Fruit fly (Drosophila melanogaster) whole organism, embryonic: ENCODE measurements around the gene IM33.
A peak's percentile ranks its signal among the peaks of the same experiment; 100 is the strongest.

Experiments
- ATbp ChIP-seq: fragments of 200-800 bp; sonication (Bioruptor generic); optimal IDR thresholded peaks from 2 replicates; lab custom pipeline; 2017; ENCODE audit warnings: missing biosample characterization, mild to moderate bottlenecking, missing genetic modification characterization, missing genetic modification reagents
- Ada2b ChIP-seq: fragments of 200-800 bp; sonication (Bioruptor generic); IDR thresholded peaks from 2 replicates; pipeline ENCODE4 v1.3.6; 2022; ENCODE audit warnings: missing biosample characterization, missing genetic modification characterization
- Aef1 ChIP-seq: fragments of 200-800 bp; sonication (Bioruptor generic); IDR thresholded peaks from 3 replicates; pipeline ENCODE4 v1.3.6; 2022; ENCODE audit warnings: missing biosample characterization, missing genetic modification characterization
- Asciz ChIP-seq: fragments of 200-800 bp; sonication (Bioruptor generic); optimal IDR thresholded peaks from 2 replicates; lab custom pipeline; 2017; ENCODE audit warnings: missing biosample characterization, mild to moderate bottlenecking, missing genetic modification characterization, missing genetic modification reagents
- Atf6 ChIP-seq: fragments of 200-800 bp; sonication (Bioruptor generic); IDR thresholded peaks from 2 replicates; pipeline ENCODE4 v1.3.6; 2022; ENCODE audit warnings: missing biosample characterization, missing genetic modification characterization
- CG10267 ChIP-seq: fragments of 200-800 bp; sonication (Bioruptor generic); optimal IDR thresholded peaks from 2 replicates; lab custom pipeline; 2018; ENCODE audit warnings: missing biosample characterization, mild to moderate bottlenecking, missing genetic modification characterization, moderate library complexity
- CG10274 ChIP-seq: fragments of 200-800 bp; sonication (Bioruptor generic); optimal IDR thresholded peaks from 3 replicates; lab custom pipeline; 2017; ENCODE audit warnings: missing biosample characterization, mild to moderate bottlenecking, missing genetic modification characterization
- CG10543 ChIP-seq: fragments of 200-800 bp; sonication (Bioruptor generic); optimal IDR thresholded peaks from 3 replicates; lab custom pipeline; 2017; ENCODE audit warnings: missing biosample characterization, mild to moderate bottlenecking, missing genetic modification characterization, moderate library complexity
- CG13123 ChIP-seq: fragments of 200-800 bp; sonication (Bioruptor generic); optimal IDR thresholded peaks from 2 replicates; lab custom pipeline; 2016; ENCODE audit warnings: missing biosample characterization, missing genetic modification characterization
- CG13624 ChIP-seq: fragments of 200-800 bp; sonication (Bioruptor generic); optimal IDR thresholded peaks from 2 replicates; lab custom pipeline; 2016; ENCODE audit warnings: missing biosample characterization, missing genetic modification characterization
- CG15073 ChIP-seq: fragments of 200-800 bp; sonication (Bioruptor generic); optimal IDR thresholded peaks from 2 replicates; lab custom pipeline; 2016; ENCODE audit warnings: missing biosample characterization, missing genetic modification characterization
- CG1647 ChIP-seq: fragments of 200-800 bp; sonication (Bioruptor generic); optimal IDR thresholded peaks from 3 replicates; lab custom pipeline; 2016; ENCODE audit warnings: missing biosample characterization, missing genetic modification characterization
- CG17802 ChIP-seq: fragments of 200-800 bp; sonication (Bioruptor generic); optimal IDR thresholded peaks from 2 replicates; lab custom pipeline; 2018; ENCODE audit warnings: missing biosample characterization, mild to moderate bottlenecking, missing genetic modification characterization, moderate library complexity
- CG2678 ChIP-seq: fragments of 200-800 bp; sonication (Bioruptor generic); optimal IDR thresholded peaks from 3 replicates; lab custom pipeline; 2019; ENCODE audit warnings: missing biosample characterization, mild to moderate bottlenecking, missing genetic modification characterization, moderate library complexity
- CG2875 ChIP-seq: fragments of 200-800 bp; sonication (Bioruptor generic); optimal IDR thresholded peaks from 2 replicates; lab custom pipeline; 2017; ENCODE audit warnings: missing biosample characterization, mild to moderate bottlenecking, missing genetic modification characterization, missing genetic modification reagents
- CG31224 ChIP-seq: fragments of 200-800 bp; sonication (Bioruptor generic); IDR thresholded peaks from 2 replicates; pipeline ENCODE4 v1.3.6; 2022; ENCODE audit warnings: missing biosample characterization, missing genetic modification characterization
- CG34376 ChIP-seq: fragments of 200-800 bp; sonication (Bioruptor generic); optimal IDR thresholded peaks from 2 replicates; lab custom pipeline; 2018; ENCODE audit warnings: missing biosample characterization, mild to moderate bottlenecking, missing genetic modification characterization
- CG34422 ChIP-seq: fragments of 200-800 bp; sonication (Bioruptor generic); IDR thresholded peaks from 3 replicates; pipeline ENCODE4 v1.3.6; 2022; ENCODE audit warnings: missing biosample characterization, missing genetic modification characterization
- CG4404 ChIP-seq: fragments of 200-800 bp; sonication (Bioruptor generic); IDR thresholded peaks from 2 replicates; pipeline ENCODE4 v1.3.6; 2022; ENCODE audit warnings: missing biosample characterization, missing genetic modification characterization
- Dip3 ChIP-seq: fragments of 200-800 bp; sonication (Bioruptor generic); optimal IDR thresholded peaks from 3 replicates; lab custom pipeline; 2016; ENCODE audit warnings: missing biosample characterization, missing genetic modification characterization
- Dref ChIP-seq: fragments of 200-800 bp; sonication (Bioruptor generic); IDR thresholded peaks from 2 replicates; pipeline ENCODE4 v1.3.6; 2022; ENCODE audit warnings: missing biosample characterization, missing genetic modification characterization
- Elba2 ChIP-seq: fragments of 200-800 bp; sonication (Bioruptor generic); optimal IDR thresholded peaks from 3 replicates; lab custom pipeline; 2016; ENCODE audit warnings: missing biosample characterization, missing genetic modification characterization
- H2.0 ChIP-seq: fragments of 200-800 bp; sonication (Bioruptor generic); IDR thresholded peaks from 2 replicates; pipeline ENCODE4 v1.3.6; 2022; ENCODE audit warnings: missing biosample characterization, missing genetic modification characterization
- HLH54F ChIP-seq: fragments of 200-800 bp; sonication (Bioruptor generic); optimal IDR thresholded peaks from 3 replicates; lab custom pipeline; 2016; ENCODE audit warnings: missing biosample characterization, missing genetic modification characterization
- Mad ChIP-seq: fragments of 200-800 bp; sonication (Bioruptor generic); optimal IDR thresholded peaks from 2 replicates; lab custom pipeline; 2016; ENCODE audit warnings: missing biosample characterization, missing genetic modification characterization
- Max ChIP-seq: fragments of 200-800 bp; sonication (Bioruptor generic); optimal IDR thresholded peaks from 2 replicates; lab custom pipeline; 2016; ENCODE audit warnings: missing biosample characterization, mild to moderate bottlenecking, missing genetic modification characterization
- Myb ChIP-seq: fragments of 200-800 bp; sonication (Bioruptor generic); optimal IDR thresholded peaks from 2 replicates; lab custom pipeline; 2016; ENCODE audit warnings: missing biosample characterization, missing genetic modification characterization
- Sry-δ ChIP-seq: fragments of 200-800 bp; sonication (Bioruptor generic); optimal IDR thresholded peaks from 2 replicates; lab custom pipeline; 2016; ENCODE audit warnings: missing biosample characterization, missing genetic modification characterization
- amos ChIP-seq: fragments of 200-800 bp; sonication (Bioruptor generic); IDR thresholded peaks from 2 replicates; pipeline ENCODE4 v1.3.6; 2022; ENCODE audit warnings: missing biosample characterization, missing genetic modification characterization; ENCODE audit not compliant: partially characterized antibody
- az2 ChIP-seq: fragments of 200-800 bp; sonication (Bioruptor generic); optimal IDR thresholded peaks from 3 replicates; lab custom pipeline; 2016; ENCODE audit warnings: missing biosample characterization, missing genetic modification characterization
- bowl ChIP-seq: fragments of 200-800 bp; sonication (Bioruptor generic); IDR thresholded peaks from 2 replicates; pipeline ENCODE4 v1.3.6; 2022; ENCODE audit warnings: missing biosample characterization, missing genetic modification characterization
- crc ChIP-seq: fragments of 200-800 bp; sonication (Bioruptor generic); optimal IDR thresholded peaks from 2 replicates; lab custom pipeline; 2016; ENCODE audit warnings: missing biosample characterization, missing genetic modification characterization
- cwo ChIP-seq: fragments of 200-800 bp; sonication (Bioruptor generic); optimal IDR thresholded peaks from 3 replicates; lab custom pipeline; 2017; ENCODE audit warnings: missing biosample characterization, missing genetic modification characterization, mild to moderate bottlenecking, moderate library complexity, missing genetic modification reagents
- da ChIP-seq: fragments of 200-800 bp; sonication (Bioruptor generic); optimal IDR thresholded peaks from 2 replicates; lab custom pipeline; 2016; ENCODE audit warnings: missing biosample characterization, missing genetic modification characterization
- dimm ChIP-seq: fragments of 200-800 bp; sonication (Bioruptor generic); IDR thresholded peaks from 2 replicates; pipeline ENCODE4 v1.3.6; 2022; ENCODE audit warnings: missing biosample characterization, missing genetic modification characterization
- disco-r ChIP-seq: fragments of 200-800 bp; sonication (Bioruptor generic); optimal IDR thresholded peaks from 2 replicates; lab custom pipeline; 2016; ENCODE audit warnings: missing biosample characterization, missing genetic modification characterization
- dm ChIP-seq: fragments of 200-800 bp; sonication (Bioruptor generic); optimal IDR thresholded peaks from 3 replicates; lab custom pipeline; 2016; ENCODE audit warnings: missing biosample characterization, missing genetic modification characterization
- fd96Cb ChIP-seq: fragments of 200-800 bp; sonication (Bioruptor generic); optimal IDR thresholded peaks from 2 replicates; lab custom pipeline; 2018; ENCODE audit warnings: missing biosample characterization, mild to moderate bottlenecking, missing genetic modification characterization, moderate library complexity
- gem ChIP-seq: fragments of 200-800 bp; sonication (Bioruptor generic); optimal IDR thresholded peaks from 2 replicates; lab custom pipeline; 2019; ENCODE audit warnings: missing biosample characterization, mild to moderate bottlenecking, missing genetic modification characterization, moderate library complexity
- gro ChIP-seq: fragments of 200-800 bp; sonication (Bioruptor generic); optimal IDR thresholded peaks from 2 replicates; lab custom pipeline; 2016; ENCODE audit warnings: missing biosample characterization, missing genetic modification characterization
- hth ChIP-seq: fragments of >200 bp; optimal IDR thresholded peaks from 2 replicates; lab custom pipeline; 2017; ENCODE audit warnings: inconsistent platforms
- klu ChIP-seq: fragments of 200-800 bp; sonication (Bioruptor generic); IDR thresholded peaks from 2 replicates; pipeline ENCODE4 v1.3.6; 2022; ENCODE audit warnings: missing biosample characterization, missing genetic modification characterization
- lbe ChIP-seq: fragments of 200-800 bp; sonication (Bioruptor generic); optimal IDR thresholded peaks from 2 replicates; lab custom pipeline; 2016; ENCODE audit warnings: missing biosample characterization, mild to moderate bottlenecking, missing genetic modification characterization
- lola ChIP-seq, 3 experiments: fragments of >200 bp in 2 of 3; fragments of 200-800 bp in 1 of 3; sonication (Bioruptor generic) in 1 of 3; optimal IDR thresholded peaks; 2 replicates each; lab custom pipeline; 2017 to 2019; ENCODE audit warnings: missing biosample characterization in 3 of 3, missing genetic modification characterization in 3 of 3, mild to moderate bottlenecking in 1 of 3, moderate library complexity in 1 of 3
- odd ChIP-seq: fragments of 200-800 bp; sonication (Bioruptor generic); optimal IDR thresholded peaks from 2 replicates; lab custom pipeline; 2017; ENCODE audit warnings: missing biosample characterization, mild to moderate bottlenecking, missing genetic modification characterization
- pita ChIP-seq: fragments of 200-800 bp; sonication (Bioruptor generic); optimal IDR thresholded peaks from 2 replicates; lab custom pipeline; 2017; ENCODE audit warnings: missing biosample characterization, mild to moderate bottlenecking, missing genetic modification characterization
- pros ChIP-seq: fragments of 200-800 bp; sonication (Bioruptor generic); optimal IDR thresholded peaks from 3 replicates; lab custom pipeline; 2019; ENCODE audit warnings: missing biosample characterization, mild to moderate bottlenecking, missing genetic modification characterization, moderate library complexity
- salm ChIP-seq: fragments of 200-800 bp; sonication (Bioruptor generic); optimal IDR thresholded peaks from 2 replicates; lab custom pipeline; 2018; ENCODE audit warnings: missing biosample characterization, mild to moderate bottlenecking, missing genetic modification characterization
- slbo ChIP-seq: fragments of 200-800 bp; sonication (Bioruptor generic); IDR thresholded peaks from 2 replicates; pipeline ENCODE4 v1.3.6; 2022; ENCODE audit warnings: missing biosample characterization, missing genetic modification characterization
- tap ChIP-seq: fragments of 200-800 bp; optimal IDR thresholded peaks from 3 replicates; lab custom pipeline; 2019; ENCODE audit warnings: missing biosample characterization, mild to moderate bottlenecking, missing genetic modification characterization, moderate library complexity
- vvl ChIP-seq: fragments of 200-800 bp; sonication (Bioruptor generic); IDR thresholded peaks from 2 replicates; pipeline ENCODE4 v1.3.6; 2022; ENCODE audit warnings: missing biosample characterization, missing genetic modification characterization
- zfh1 ChIP-seq: fragments of 200-800 bp; sonication (Bioruptor generic); IDR thresholded peaks from 3 replicates; pipeline ENCODE4 v1.3.6; 2022; ENCODE audit warnings: missing biosample characterization, missing genetic modification characterization

Gene IM33

DNA sequence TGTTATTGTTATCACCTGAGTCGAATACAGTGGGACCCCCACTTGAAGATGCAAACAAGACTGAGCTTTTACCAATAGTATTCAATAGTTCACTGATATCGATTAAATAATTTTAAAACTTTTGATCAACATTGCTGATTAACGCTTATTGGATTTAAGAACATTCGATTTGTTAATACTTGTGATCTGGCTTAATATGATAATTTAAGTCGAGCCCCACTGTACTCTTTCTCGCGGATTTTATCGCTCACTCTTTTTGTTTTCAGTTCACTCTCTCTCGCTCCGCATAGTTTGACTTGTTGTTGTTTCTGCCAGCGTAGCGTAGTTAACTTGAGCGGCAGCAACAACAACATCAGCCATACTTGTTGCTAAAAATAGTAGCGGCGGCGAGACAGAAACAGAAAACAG lies 40.8 kb downstream of the IM33 start (continued):
- peak; percentile 99 for TF ChIP-seq CG34376 (GFP tag; lab: Kevin White, UChicago)
- TF ChIP-seq Elba2 (GFP tag; lab: Kevin White, UChicago) = peak; percentile 78
- peak; percentile 99 for TF ChIP-seq CG2678 (tag; lab: Kevin White, UChicago)
- peak; percentile 98 for TF ChIP-seq salm (tag; lab: Kevin White, UChicago)
- peak; percentile 85 for TF ChIP-seq CG15073 (GFP tag; lab: Kevin White, UChicago)
- TF ChIP-seq Mad (GFP tag; lab: Kevin White, UChicago) = peak; percentile 94
- TF ChIP-seq amos (GFP tag; lab: Robert Waterston, UW) = no peak
- TF ChIP-seq CG4404 (GFP tag; lab: Robert Waterston, UW) = peak; percentile 95
- peak; percentile 95 for TF ChIP-seq bowl (GFP tag; lab: Robert Waterston, UW)
- TF ChIP-seq Asciz = peak; percentile 98
- peak; percentile 96 for TF ChIP-seq CG1647
- peak; percentile 95 for TF ChIP-seq CG31224 (GFP tag; lab: Robert Waterston, UW)
- TF ChIP-seq disco-r = peak; percentile 97
- TF ChIP-seq dimm (GFP tag; lab: Robert Waterston, UW) = peak; percentile 95
- TF ChIP-seq hth (lab: Kevin White, UChicago) = no peak
- peak; percentile 99 for TF ChIP-seq gem (tag; lab: Kevin White, UChicago)
- peak; percentile 97 for TF ChIP-seq CG2875
- peak; percentile 98 for TF ChIP-seq az2
- TF ChIP-seq Dref (GFP tag; lab: Robert Waterston, UW) = peak; percentile 38; the same call in 1 of the 2 replicates
- TF ChIP-seq CG17802 (tag; lab: Kevin White, UChicago) = peak; percentile 88
- peak; percentile 97 for TF ChIP-seq Aef1 (GFP tag; lab: Robert Waterston, UW)
- peak; percentile 98 for TF ChIP-seq gro (GFP tag; lab: Kevin White, UChicago)
- TF ChIP-seq Dip3 = peak; percentile 97
- peak; percentile 94 for TF ChIP-seq CG13123 (GFP tag; lab: Kevin White, UChicago)
- peak; percentile 95 for TF ChIP-seq klu (GFP tag; lab: Robert Waterston, UW)
- peak; percentile 98 for TF ChIP-seq lbe (GFP tag; lab: Kevin White, UChicago)
- peak; percentile 76 for TF ChIP-seq Sry-δ (GFP tag; lab: Kevin White, UChicago)
- peak; percentile 99 for TF ChIP-seq tap (tag; lab: Kevin White, UChicago)
- TF ChIP-seq HLH54F = peak; percentile 97
- peak; percentile 98 for TF ChIP-seq fd96Cb (tag; lab: Kevin White, UChicago)
- TF ChIP-seq da = peak; percentile 92
- TF ChIP-seq CG10267 (tag; lab: Kevin White, UChicago) = peak; percentile 96
- TF ChIP-seq Max = peak; percentile 96
- peak; percentile 98 for TF ChIP-seq Ada2b (GFP tag; lab: Robert Waterston, UW)
- TF ChIP-seq CG34422 = peak; percentile 98
- peak; percentile 99 for TF ChIP-seq ATbp (GFP tag; lab: Kevin White, UChicago)
- TF ChIP-seq CG13624 (GFP tag; lab: Kevin White, UChicago) = peak; percentile 99
- peak; percentile 91 for TF ChIP-seq Myb (GFP tag; lab: Kevin White, UChicago)
- TF ChIP-seq odd (GFP tag; lab: Kevin White, UChicago) = peak; percentile 98
- peak; percentile 96 for TF ChIP-seq dm
- TF ChIP-seq pros (GFP tag; lab: Kevin White, UChicago) = peak; percentile 88
- peak; percentile 97 for TF ChIP-seq cwo (GFP tag; lab: Kevin White, UChicago)
- peak; percentile 98 for TF ChIP-seq slbo (GFP tag; lab: Robert Waterston, UW)
- peak; percentile 99 for TF ChIP-seq vvl (GFP tag; lab: Robert Waterston, UW)
- TF ChIP-seq CG10274 = peak; percentile 92
- peak; percentile 98 for TF ChIP-seq Atf6
- TF ChIP-seq zfh1 = peak; percentile 98
- TF ChIP-seq pita (GFP tag; lab: Kevin White, UChicago) = no peak
- TF ChIP-seq H2.0 (GFP tag; lab: Robert Waterston, UW) = peak; percentile 97
- TF ChIP-seq lola (GFP tag; optimal IDR thresholded peaks at IDR 0.05; lab: Kevin White, UChicago) = peak in 1 of 3 experiments; percentile 95
- peak; percentile 98 for TF ChIP-seq crc (GFP tag; lab: Kevin White, UChicago)
- peak; percentile 99 for TF ChIP-seq CG10543 (GFP tag; lab: Kevin White, UChicago)
